Worm (Caenorhabditis elegans) whole organism, late embryonic: Measurements from ENCODE around the gene timp-1.

Experiments
- elt-2 ChIP-seq: sonication (generic microtip); optimal IDR thresholded peaks from 2 replicates; lab custom pipeline; 2016; ENCODE audit warnings: missing genetic modification reagents, missing genetic modification characterization, missing compliant biosample characterization
- nhr-11 ChIP-seq: fragments of 150-350 bp; optimal IDR thresholded peaks from 2 replicates; lab custom pipeline; 2014; ENCODE audit warnings: missing biosample characterization, missing genetic modification characterization

ce11 chrV:8171688-8172087, 35.3 kb upstream of the timp-1 start:
- TF ChIP-seq nhr-11 (tag; lab: Kevin White, UChicago) (no peak), elt-2 (no peak)
